Worm (Caenorhabditis elegans) whole organism, young adult: ENCODE data around the gene rpn-1.

ENCODE experiments used
- B0261.1 ChIP-seq: sonication (generic microtip); optimal IDR thresholded peaks from 2 replicates; lab custom pipeline; 2016; ENCODE audit warnings: mild to moderate bottlenecking, missing genetic modification characterization, moderate library complexity, missing compliant biosample characterization
- efl-1 ChIP-seq: fragments of 150-350 bp; optimal IDR thresholded peaks from 2 replicates; lab custom pipeline; 2014; ENCODE audit warnings: missing biosample characterization, missing genetic modification reagents, missing genetic modification characterization
- unc-62 ChIP-seq: fragments of 150-350 bp; optimal IDR thresholded peaks from 2 replicates; lab custom pipeline; 2014; ENCODE audit warnings: missing biosample characterization, missing genetic modification reagents, missing genetic modification characterization

DNA sequence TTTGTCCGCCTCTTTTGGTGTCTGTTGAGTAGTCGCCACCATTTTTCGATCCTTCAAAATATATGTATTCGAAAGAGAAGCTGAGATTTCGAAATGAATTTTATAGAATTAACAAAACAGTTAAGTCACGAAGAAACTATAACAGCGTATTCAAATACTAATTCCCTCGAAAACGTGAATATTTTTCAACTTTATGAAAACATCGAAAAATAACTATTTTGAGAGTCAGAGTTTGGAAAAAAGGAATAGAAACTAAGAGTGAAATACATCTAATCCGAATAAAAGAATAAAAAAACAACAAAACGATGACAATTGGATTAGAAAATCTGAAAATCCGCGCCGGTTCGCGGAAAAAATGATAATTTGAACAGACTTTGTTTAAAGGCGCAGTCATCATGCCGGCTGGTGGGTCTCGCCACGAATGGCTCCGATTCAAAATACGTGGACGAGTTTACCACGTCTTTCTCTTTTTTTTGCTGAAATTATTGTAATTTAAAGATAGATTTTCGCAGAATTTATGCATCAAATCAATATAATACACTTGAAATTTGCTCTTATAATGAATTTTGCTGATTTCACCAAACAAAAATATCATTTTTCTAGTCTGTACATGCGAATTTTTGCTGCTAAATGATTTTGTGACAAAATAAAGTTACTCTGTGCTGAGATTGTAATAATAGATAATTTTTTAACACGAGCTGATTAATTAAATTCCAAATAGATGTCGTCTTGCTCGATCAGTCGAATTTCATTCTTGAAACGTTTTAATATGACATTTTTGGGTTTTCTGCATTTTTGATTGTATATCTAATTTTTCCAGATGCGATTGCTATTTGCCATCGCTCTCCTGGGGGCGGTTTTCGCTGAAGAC lies at the start of gene rpn-1, which contains the start of gene ribo-1:
- TF ChIP-seq unc-62 (GFP tag; lab: Kevin White, UChicago), result no peak
- TF ChIP-seq efl-1 (GFP tag; lab: Kevin White, UChicago), result peak; percentile 74
- no peak for TF ChIP-seq B0261.1 (tag; lab: Kevin White, UChicago)
